Fruit fly (Drosophila melanogaster): ENCODE data around the gene Strump.

- no peak for TF ChIP-seq CG8632 (GFP tag; optimal IDR thresholded peaks at IDR 0.05)
- TF ChIP-seq CG3032 (tag; optimal IDR thresholded peaks at IDR 0.05) = no peak
- TF ChIP-seq CG6854 (GFP tag; optimal IDR thresholded peaks at IDR 0.05) = no peak
- no peak for TF ChIP-seq CG11902 (GFP tag; optimal IDR thresholded peaks at IDR 0.05)
- TF ChIP-seq Gug (GFP tag; IDR thresholded peaks at IDR 0.05) = no peak
- TF ChIP-seq Hr39 (GFP tag; optimal IDR thresholded peaks at IDR 0.05) = no peak
- TF ChIP-seq ss (GFP tag; optimal IDR thresholded peaks at IDR 0.05) = no peak
- no peak for TF ChIP-seq CG10669 (GFP tag; optimal IDR thresholded peaks at IDR 0.05)
- TF ChIP-seq CG34406 (GFP tag; optimal IDR thresholded peaks at IDR 0.05) = no peak
- no peak for TF ChIP-seq salr (GFP tag; optimal IDR thresholded peaks at IDR 0.05)
- no peak for TF ChIP-seq CG15336 (GFP tag; IDR thresholded peaks at IDR 0.05)
- TF ChIP-seq Sox102F (GFP tag; optimal IDR thresholded peaks at IDR 0.05) = no peak
- no peak for TF ChIP-seq Sox15 (GFP tag; optimal IDR thresholded peaks at IDR 0.05)
- TF ChIP-seq fd59A (GFP tag; optimal IDR thresholded peaks at IDR 0.05) = no peak
These were observed 9.6 kb upstream of the Strump start, which contains the start of gene Zn72D for dm6 chr3L:16112069-16112820.
